Fruit fly (Drosophila melanogaster) whole organism, embryonic: Measurements from ENCODE around the gene CG32590.

ENCODE experiments used
- B-H2 ChIP-seq: fragments of 200-800 bp; sonication (Bioruptor generic); optimal IDR thresholded peaks from 2 replicates; lab custom pipeline; 2018; ENCODE audit warnings: missing biosample characterization, mild to moderate bottlenecking, missing genetic modification characterization
- CG11456 ChIP-seq: fragments of 200-800 bp; sonication (Bioruptor generic); IDR thresholded peaks from 3 replicates; pipeline ENCODE4 v1.3.6; 2022; ENCODE audit warnings: missing biosample characterization, missing genetic modification characterization
- CG12219 ChIP-seq: fragments of 200-800 bp; sonication (Bioruptor generic); optimal IDR thresholded peaks from 3 replicates; lab custom pipeline; 2018; ENCODE audit warnings: missing biosample characterization, mild to moderate bottlenecking, missing genetic modification characterization
- CG1233 ChIP-seq: fragments of 200-800 bp; sonication (Bioruptor generic); optimal IDR thresholded peaks from 4 replicates; lab custom pipeline; 2018; ENCODE audit warnings: missing biosample characterization, mild to moderate bottlenecking, missing genetic modification characterization
- CG13424 ChIP-seq: fragments of 200-800 bp; sonication (Bioruptor generic); optimal IDR thresholded peaks from 2 replicates; lab custom pipeline; 2019; ENCODE audit warnings: missing biosample characterization, mild to moderate bottlenecking, missing genetic modification characterization, moderate library complexity
- CG15269 ChIP-seq: fragments of 200-800 bp; sonication (Bioruptor generic); optimal IDR thresholded peaks from 2 replicates; lab custom pipeline; 2018; ENCODE audit warnings: missing biosample characterization, mild to moderate bottlenecking, missing genetic modification characterization, moderate library complexity
- CG1529 ChIP-seq: fragments of 200-800 bp; sonication (Bioruptor generic); optimal IDR thresholded peaks from 3 replicates; lab custom pipeline; 2018; ENCODE audit warnings: missing biosample characterization, missing genetic modification characterization
- CG17912 ChIP-seq: fragments of 200-800 bp; sonication (Bioruptor generic); optimal IDR thresholded peaks from 2 replicates; lab custom pipeline; 2018; ENCODE audit warnings: missing biosample characterization, mild to moderate bottlenecking, missing genetic modification characterization
- CG18476 ChIP-seq: fragments of 200-800 bp; sonication (Bioruptor generic); optimal IDR thresholded peaks from 2 replicates; lab custom pipeline; 2016; ENCODE audit warnings: missing biosample characterization, mild to moderate bottlenecking, missing genetic modification characterization
- CG2202 ChIP-seq: fragments of 200-800 bp; sonication (Bioruptor generic); optimal IDR thresholded peaks from 2 replicates; lab custom pipeline; 2018; ENCODE audit warnings: missing biosample characterization, mild to moderate bottlenecking, missing genetic modification characterization
- CG31441 ChIP-seq: fragments of 200-800 bp; sonication (Bioruptor generic); IDR thresholded peaks from 2 replicates; pipeline ENCODE4 v1.3.6; 2022; ENCODE audit warnings: missing biosample characterization, missing genetic modification characterization
- CG33557 ChIP-seq: fragments of 200-800 bp; sonication (Bioruptor generic); optimal IDR thresholded peaks from 2 replicates; lab custom pipeline; 2019; ENCODE audit warnings: missing biosample characterization, mild to moderate bottlenecking, missing genetic modification characterization, moderate library complexity
- CG3995 ChIP-seq: fragments of 200-800 bp; sonication (Bioruptor generic); optimal IDR thresholded peaks from 3 replicates; lab custom pipeline; 2016; ENCODE audit warnings: missing biosample characterization, missing genetic modification characterization
- CG4282 ChIP-seq: fragments of 200-800 bp; sonication (Bioruptor generic); optimal IDR thresholded peaks from 2 replicates; lab custom pipeline; 2016; ENCODE audit warnings: missing biosample characterization, missing genetic modification characterization
- CG5953 ChIP-seq: fragments of 200-800 bp; sonication (Bioruptor generic); IDR thresholded peaks from 2 replicates; pipeline ENCODE4 v1.3.6; 2022; ENCODE audit warnings: missing biosample characterization, missing genetic modification characterization
- CG7556 ChIP-seq: fragments of 200-800 bp; sonication (Bioruptor generic); optimal IDR thresholded peaks from 2 replicates; lab custom pipeline; 2017; ENCODE audit warnings: missing biosample characterization, mild to moderate bottlenecking, missing genetic modification characterization
- CG7786 ChIP-seq: fragments of 200-800 bp; sonication (Bioruptor generic); optimal IDR thresholded peaks from 2 replicates; lab custom pipeline; 2016; ENCODE audit warnings: missing biosample characterization, missing genetic modification characterization
- CG8359 ChIP-seq: fragments of 200-800 bp; sonication (Bioruptor generic); optimal IDR thresholded peaks from 2 replicates; lab custom pipeline; 2017; ENCODE audit warnings: missing biosample characterization, mild to moderate bottlenecking, missing genetic modification characterization, borderline replicate concordance
- CG8388 ChIP-seq: fragments of 200-800 bp; sonication (Bioruptor generic); optimal IDR thresholded peaks from 2 replicates; lab custom pipeline; 2019; ENCODE audit warnings: missing biosample characterization, mild to moderate bottlenecking, missing genetic modification characterization, moderate library complexity
- CG9727 ChIP-seq: fragments of 200-800 bp; sonication (Bioruptor generic); optimal IDR thresholded peaks from 3 replicates; lab custom pipeline; 2017; ENCODE audit warnings: missing biosample characterization, mild to moderate bottlenecking, missing genetic modification characterization
- Ets65A ChIP-seq: fragments of 200-800 bp; sonication (Bioruptor generic); peaks from one replicate; lab custom pipeline; 2016; ENCODE audit warnings: missing biosample characterization, missing genetic modification characterization
- Hey ChIP-seq: fragments of 200-800 bp; sonication (Bioruptor generic); optimal IDR thresholded peaks from 3 replicates; lab custom pipeline; 2018; ENCODE audit warnings: missing biosample characterization, mild to moderate bottlenecking, missing genetic modification characterization
- Hsf ChIP-seq: fragments of 200-800 bp; sonication (Bioruptor generic); optimal IDR thresholded peaks from 3 replicates; lab custom pipeline; 2016; ENCODE audit warnings: missing biosample characterization, missing genetic modification characterization
- Lhr ChIP-seq: fragments of 200-800 bp; sonication (Bioruptor generic); optimal IDR thresholded peaks from 3 replicates; lab custom pipeline; 2017; ENCODE audit warnings: mild to moderate bottlenecking, missing biosample characterization, missing genetic modification reagents, missing genetic modification characterization
- Max ChIP-seq: fragments of 200-800 bp; sonication (Bioruptor generic); optimal IDR thresholded peaks from 2 replicates; lab custom pipeline; 2016; ENCODE audit warnings: missing biosample characterization, mild to moderate bottlenecking, missing genetic modification characterization
- Nf-YA ChIP-seq: fragments of 200-800 bp; sonication (Bioruptor generic); IDR thresholded peaks from 2 replicates; pipeline ENCODE4 v1.3.6; 2022; ENCODE audit warnings: missing biosample characterization, missing genetic modification characterization
- Rx ChIP-seq: fragments of 200-800 bp; sonication (Bioruptor generic); IDR thresholded peaks from 2 replicates; pipeline ENCODE4 v1.3.6; 2022; ENCODE audit warnings: missing biosample characterization, missing genetic modification characterization
- Vsx1 ChIP-seq: fragments of 200-800 bp; sonication (Bioruptor generic); optimal IDR thresholded peaks from 2 replicates; lab custom pipeline; 2017; ENCODE audit warnings: missing biosample characterization, mild to moderate bottlenecking, missing genetic modification characterization, missing genetic modification reagents
- ap ChIP-seq: fragments of 200-800 bp; sonication (Bioruptor generic); IDR thresholded peaks from 2 replicates; pipeline ENCODE4 v1.3.6; 2022; ENCODE audit warnings: missing biosample characterization, missing genetic modification characterization
- ase ChIP-seq: fragments of 200-800 bp; sonication (Bioruptor generic); IDR thresholded peaks from 3 replicates; pipeline ENCODE4 v1.3.6; 2022; ENCODE audit warnings: missing biosample characterization, missing genetic modification characterization
- cg ChIP-seq: fragments of 200-800 bp; sonication (Bioruptor generic); optimal IDR thresholded peaks from 3 replicates; lab custom pipeline; 2019; ENCODE audit warnings: missing biosample characterization, mild to moderate bottlenecking, missing genetic modification characterization, moderate library complexity
- dan ChIP-seq: fragments of 200-800 bp; sonication (Bioruptor generic); IDR thresholded peaks from 2 replicates; pipeline ENCODE4 v1.3.6; 2022; ENCODE audit warnings: missing biosample characterization, missing genetic modification characterization
- danr ChIP-seq: fragments of 200-800 bp; sonication (Bioruptor generic); IDR thresholded peaks from 2 replicates; pipeline ENCODE4 v1.3.6; 2022; ENCODE audit warnings: missing biosample characterization, missing genetic modification characterization
- dimm ChIP-seq: fragments of 200-800 bp; sonication (Bioruptor generic); IDR thresholded peaks from 2 replicates; pipeline ENCODE4 v1.3.6; 2022; ENCODE audit warnings: missing biosample characterization, missing genetic modification characterization
- dmrt99B ChIP-seq: fragments of 200-800 bp; sonication (Bioruptor generic); optimal IDR thresholded peaks from 2 replicates; lab custom pipeline; 2018; ENCODE audit warnings: missing biosample characterization, mild to moderate bottlenecking, missing genetic modification characterization, moderate library complexity
- dysf ChIP-seq: fragments of 200-800 bp; sonication (Bioruptor generic); IDR thresholded peaks from 3 replicates; pipeline ENCODE4 v1.3.6; 2022; ENCODE audit warnings: missing biosample characterization, missing genetic modification characterization
- eyg ChIP-seq: fragments of 200-800 bp; sonication (Bioruptor generic); optimal IDR thresholded peaks from 3 replicates; lab custom pipeline; 2016; ENCODE audit warnings: missing biosample characterization, missing genetic modification characterization
- fd96Cb ChIP-seq: fragments of 200-800 bp; sonication (Bioruptor generic); optimal IDR thresholded peaks from 2 replicates; lab custom pipeline; 2018; ENCODE audit warnings: missing biosample characterization, mild to moderate bottlenecking, missing genetic modification characterization, moderate library complexity
- grn ChIP-seq: fragments of 200-800 bp; sonication (Bioruptor generic); optimal IDR thresholded peaks from 3 replicates; lab custom pipeline; 2017; ENCODE audit warnings: missing biosample characterization, missing genetic modification characterization
- hb ChIP-seq: fragments of 200-800 bp; sonication (Bioruptor generic); IDR thresholded peaks from 3 replicates; pipeline ENCODE4 v1.3.6; 2022; ENCODE audit warnings: missing biosample characterization, missing genetic modification characterization; ENCODE audit not compliant: partially characterized antibody
- inv ChIP-seq: fragments of 200-800 bp; sonication (Bioruptor generic); IDR thresholded peaks from 2 replicates; pipeline ENCODE4 v1.3.6; 2022; ENCODE audit warnings: missing biosample characterization, missing genetic modification characterization; ENCODE audit not compliant: partially characterized antibody
- lab ChIP-seq: fragments of 200-800 bp; sonication (Bioruptor generic); optimal IDR thresholded peaks from 3 replicates; lab custom pipeline; 2017; ENCODE audit warnings: missing biosample characterization, missing genetic modification characterization, mild to moderate bottlenecking, moderate library complexity, missing genetic modification reagents
- psq ChIP-seq: fragments of 200-800 bp; sonication (Bioruptor generic); optimal IDR thresholded peaks from 2 replicates; lab custom pipeline; 2017; ENCODE audit warnings: missing biosample characterization, missing genetic modification characterization
- rib ChIP-seq: fragments of 200-800 bp; sonication (Bioruptor generic); IDR thresholded peaks from 2 replicates; pipeline ENCODE4 v1.3.6; 2022; ENCODE audit warnings: missing biosample characterization, missing genetic modification characterization
- scrt ChIP-seq: fragments of 200-800 bp; sonication (Bioruptor generic); optimal IDR thresholded peaks from 2 replicates; lab custom pipeline; 2018; ENCODE audit warnings: missing biosample characterization, mild to moderate bottlenecking, missing genetic modification characterization, moderate library complexity
- shn ChIP-seq: fragments of 200-800 bp; sonication (Bioruptor generic); optimal IDR thresholded peaks from 3 replicates; lab custom pipeline; 2016; ENCODE audit warnings: missing biosample characterization, missing genetic modification characterization
- so ChIP-seq: fragments of 200-800 bp; sonication (Bioruptor generic); IDR thresholded peaks from 3 replicates; pipeline ENCODE4 v1.3.6; 2022; ENCODE audit warnings: missing biosample characterization, missing genetic modification characterization
- sqz ChIP-seq: fragments of 200-800 bp; sonication (Bioruptor generic); optimal IDR thresholded peaks from 3 replicates; lab custom pipeline; 2018; ENCODE audit warnings: missing biosample characterization, mild to moderate bottlenecking, missing genetic modification characterization
- yki ChIP-seq: fragments of >200 bp; optimal IDR thresholded peaks from 3 replicates; lab custom pipeline; 2018
- zfh2 ChIP-seq: fragments of 200-800 bp; sonication (Bioruptor generic); optimal IDR thresholded peaks from 2 replicates; lab custom pipeline; 2016; ENCODE audit warnings: missing biosample characterization, missing genetic modification characterization

The CG32590 gene

DNA sequence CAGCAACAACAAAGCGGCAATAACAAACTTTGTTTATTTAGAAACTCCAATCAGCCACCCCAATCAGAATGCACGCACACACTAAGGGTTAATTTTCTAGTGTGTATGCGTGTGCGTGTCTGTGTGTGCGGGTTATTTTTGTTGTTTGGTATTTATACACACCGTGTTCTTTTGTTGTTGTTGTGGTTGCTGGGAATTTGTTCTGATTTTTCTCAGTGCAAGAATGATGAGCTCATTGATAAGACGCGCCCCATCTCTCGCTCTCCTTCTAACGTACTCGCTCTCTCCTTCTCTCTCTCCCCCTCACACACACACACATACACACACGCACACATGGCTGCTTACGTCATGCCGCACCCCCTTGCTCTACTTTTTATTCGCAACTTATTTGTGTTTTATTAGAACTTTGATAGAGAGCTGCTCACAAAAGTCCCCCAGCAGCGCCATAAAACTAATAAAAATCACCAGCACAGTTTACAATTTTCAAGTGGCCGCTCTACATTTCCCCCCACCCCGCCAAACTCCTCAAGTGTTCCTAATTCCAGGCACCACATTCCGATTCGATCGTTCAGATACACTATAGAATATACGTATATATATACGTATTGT is 937 bp upstream of the CG32590 start (continued):
- TF ChIP-seq CG8388 (no peak), shn (GFP tag; lab: Kevin White, UChicago) (peak; percentile 60), yki (lab: Kevin White, UChicago) (no peak), CG7556 (GFP tag; lab: Kevin White, UChicago) (no peak), Rx (no peak), CG7786 (GFP tag; lab: Kevin White, UChicago) (peak; percentile 63), Lhr (GFP tag; lab: Kevin White, UChicago) (no peak), Vsx1 (GFP tag; lab: Kevin White, UChicago) (no peak), CG3995 (GFP tag; lab: Kevin White, UChicago) (no peak), CG11456 (peak; percentile 62; the same call in 1 of the 3 replicates), CG33557 (no peak), zfh2 (peak; percentile 70), dimm (GFP tag; lab: Robert Waterston, UW) (no peak), dmrt99B (tag; lab: Kevin White, UChicago) (peak; percentile 30), danr (GFP tag; lab: Robert Waterston, UW) (no peak), ase (GFP tag; lab: Robert Waterston, UW) (peak; percentile 15; the same call in 1 of the 3 replicates), Nf-YA (GFP tag; lab: Robert Waterston, UW) (0 out of 2 replicates have a peak, but pooled peaks have one; percentile 7), fd96Cb (tag; lab: Kevin White, UChicago) (no peak), CG17912 (GFP tag; lab: Kevin White, UChicago) (no peak), dysf (GFP tag; lab: Robert Waterston, UW) (peak; percentile 70), lab (GFP tag; lab: Kevin White, UChicago) (peak; percentile 71), CG12219 (GFP tag; lab: Kevin White, UChicago) (peak; percentile 4), CG15269 (tag; lab: Kevin White, UChicago) (peak; percentile 35), eyg (GFP tag; lab: Kevin White, UChicago) (peak; percentile 28), CG1233 (GFP tag; lab: Kevin White, UChicago) (no peak), Hey (tag; lab: Kevin White, UChicago) (no peak), grn (GFP tag; lab: Kevin White, UChicago) (peak; percentile 83), CG8359 (GFP tag; lab: Kevin White, UChicago) (peak; percentile 34), rib (peak; percentile 67; the same call in 1 of the 2 replicates), sqz (GFP tag; lab: Kevin White, UChicago) (no peak), CG1529 (GFP tag; lab: Kevin White, UChicago) (no peak), B-H2 (GFP tag; lab: Kevin White, UChicago) (no peak), dan (no peak), ap (GFP tag; lab: Robert Waterston, UW) (no peak), Ets65A (peak; percentile 76), CG9727 (peak; percentile 42), CG2202 (tag; lab: Kevin White, UChicago) (no peak), Hsf (GFP tag; lab: Kevin White, UChicago) (peak; percentile 53), CG31441 (GFP tag; lab: Robert Waterston, UW) (no peak; the same call in 1 of the 2 replicates), so (GFP tag; lab: Robert Waterston, UW) (0 out of 3 replicates have a peak, but pooled peaks have one; percentile 26), CG18476 (GFP tag; lab: Kevin White, UChicago) (no peak), psq (GFP tag; lab: Kevin White, UChicago) (no peak), cg (GFP tag; lab: Kevin White, UChicago) (peak; percentile 89), inv (GFP tag; lab: Robert Waterston, UW) (no peak), Max (GFP tag; lab: Kevin White, UChicago) (no peak), CG4282 (peak; percentile 47), scrt (GFP tag; lab: Kevin White, UChicago) (peak; percentile 24), hb (GFP tag; lab: Robert Waterston, UW) (no peak), CG5953 (GFP tag; lab: Robert Waterston, UW) (no peak), CG13424 (tag; lab: Kevin White, UChicago) (peak; percentile 22)
